Worm (Caenorhabditis elegans) whole organism, L4 larva: ENCODE data around the gene pat-9.

Experiments
- F26F4.8 ChIP-seq: fragments of 200-800 bp; sonication (Bioruptor generic); conservative IDR thresholded peaks from 2 replicates; pipeline ENCODE4 v1.3.6; 2022; ENCODE audit warnings: missing genetic modification characterization, missing compliant biosample characterization
- Y75B8A.6 ChIP-seq: fragments of 200-800 bp; sonication (Bioruptor generic); IDR thresholded peaks from 2 replicates; pipeline ENCODE4 v1.3.6; 2022; ENCODE audit warnings: missing genetic modification reagents, missing genetic modification characterization, missing compliant biosample characterization
- ZK546.5 ChIP-seq, 2 experiments: sonication (generic microtip); optimal IDR thresholded peaks; 2 replicates each; lab custom pipeline; 2017; ENCODE audit warnings: missing biosample characterization in 2 of 2, missing genetic modification characterization in 2 of 2
- ceh-82 ChIP-seq: sonication (generic microtip); optimal IDR thresholded peaks from 2 replicates; lab custom pipeline; 2017; ENCODE audit warnings: missing biosample characterization, missing genetic modification characterization
- dve-1 ChIP-seq: sonication (generic microtip); optimal IDR thresholded peaks from 2 replicates; lab custom pipeline; 2017; ENCODE audit warnings: antibody characterized with exemption, mild to moderate bottlenecking, missing genetic modification characterization, missing compliant biosample characterization; ENCODE audit not compliant: insufficient read depth
- lin-13 ChIP-seq: fragments of 150-350 bp; optimal IDR thresholded peaks from 2 replicates; lab custom pipeline; 2014; ENCODE audit warnings: missing biosample characterization, missing genetic modification reagents, missing genetic modification characterization
- madf-9 ChIP-seq: fragments of 200-800 bp; sonication (Bioruptor generic); conservative IDR thresholded peaks from 2 replicates; pipeline ENCODE4 v1.3.6; 2022; ENCODE audit warnings: missing genetic modification reagents, missing genetic modification characterization, missing compliant biosample characterization
- nhr-111 ChIP-seq: fragments of 200-800 bp; sonication (Bioruptor generic); optimal IDR thresholded peaks from 2 replicates; lab custom pipeline; 2018; ENCODE audit warnings: mild to moderate bottlenecking, missing genetic modification characterization, missing compliant biosample characterization
- nhr-42 ChIP-seq: fragments of 200-800 bp; sonication (Bioruptor generic); IDR thresholded peaks from 2 replicates; pipeline ENCODE4 v1.3.6; 2022; ENCODE audit warnings: missing genetic modification characterization, missing compliant biosample characterization
- spr-1 ChIP-seq: sonication (generic microtip); optimal IDR thresholded peaks from 2 replicates; lab custom pipeline; 2016; ENCODE audit warnings: mild to moderate bottlenecking, missing genetic modification characterization, missing compliant biosample characterization
- unc-62 ChIP-seq, 3 experiments: fragments of 150-350 bp in 1 of 3; sonication (generic microtip); optimal IDR thresholded peaks in 2 of 3; peaks in 1 of 3; 1 replicate in 1 of 3; 2 replicates in 2 of 3; lab custom pipeline; 2014 to 2017; ENCODE audit warnings: missing biosample characterization in 3 of 3, missing genetic modification characterization in 3 of 3, missing genetic modification reagents in 3 of 3, missing genotype in 1 of 3
- zag-1 ChIP-seq: fragments of 150-350 bp; optimal IDR thresholded peaks from 2 replicates; lab custom pipeline; 2014; ENCODE audit warnings: missing biosample characterization, missing genetic modification characterization
- zip-2 ChIP-seq: fragments of 150-350 bp; optimal IDR thresholded peaks from 2 replicates; lab custom pipeline; 2014; ENCODE audit warnings: missing biosample characterization, missing genetic modification characterization
- ztf-11 ChIP-seq: fragments of 150-350 bp; optimal IDR thresholded peaks from 2 replicates; lab custom pipeline; 2014; ENCODE audit warnings: missing biosample characterization, missing genetic modification characterization

- TF ChIP-seq spr-1 (tag; lab: Kevin White, UChicago) (no peak), ZK546.5 (tag; optimal IDR thresholded peaks at IDR 0.05; lab: Kevin White, UChicago) (no peak), unc-62 (GFP tag; optimal IDR thresholded peaks at IDR 0.05 in 1 of 2; lab: Kevin White, UChicago) (peak in 1 of 2 experiments; percentile 23), unc-62 (tag; optimal IDR thresholded peaks at IDR 0.05; lab: Kevin White, UChicago) (no peak), F26F4.8 (GFP tag; lab: Robert Waterston, UW) (no peak), lin-13 (GFP tag; lab: Kevin White, UChicago) (no peak), ceh-82 (no peak), nhr-42 (no peak), Y75B8A.6 (GFP tag; lab: Robert Waterston, UW) (no peak), nhr-111 (GFP tag; lab: Kevin White, UChicago) (no peak), zag-1 (no peak), madf-9 (GFP tag; lab: Robert Waterston, UW) (no peak), ztf-11 (tag; lab: Kevin White, UChicago) (no peak), dve-1 (tag; lab: Kevin White, UChicago) (no peak), zip-2 (no peak)
Measured at ce11 chrX:16494630-16495029, 42.1 kb upstream of the pat-9 start, which contains the start of gene K05G3.2.
